Worm (Caenorhabditis elegans): ENCODE data around the gene C04C3.6.

DNA sequence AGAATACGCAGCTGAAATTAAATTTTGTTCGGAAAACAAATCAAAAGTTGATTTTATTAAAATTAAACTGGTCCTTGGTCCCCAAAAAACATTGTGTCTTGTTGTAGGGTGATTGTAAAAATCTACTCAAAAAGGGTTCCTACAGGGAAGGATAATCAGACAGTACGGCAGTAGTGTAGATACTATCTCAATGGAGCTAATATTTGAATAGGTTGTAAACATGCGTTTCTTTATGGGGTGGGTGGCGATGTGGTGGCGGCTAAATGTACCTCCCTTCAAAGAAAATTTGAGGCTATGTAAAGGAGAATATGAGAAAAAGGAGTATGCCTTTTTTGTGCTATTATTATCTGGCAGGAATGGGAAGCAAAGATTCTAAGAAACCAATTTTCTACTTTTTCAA is 30.1 kb upstream of the C04C3.6 start:
- no peak for TF ChIP-seq fkh-10 (GFP tag; optimal IDR thresholded peaks at IDR 0.05)
- TF ChIP-seq fkh-4 (tag; optimal IDR thresholded peaks at IDR 0.05; ENCODE audit: borderline replicate concordance): no peak
- no peak for TF ChIP-seq nhr-12 (tag; optimal IDR thresholded peaks at IDR 0.05)
- no peak for TF ChIP-seq efl-3 (GFP tag; optimal IDR thresholded peaks at IDR 0.05)
- TF ChIP-seq lin-13 (GFP tag; optimal IDR thresholded peaks at IDR 0.05): no peak
- no peak for TF ChIP-seq pag-3 (tag; optimal IDR thresholded peaks at IDR 0.05; ENCODE audit: borderline replicate concordance, insufficient read depth)
- no peak for TF ChIP-seq egl-27 (tag; optimal IDR thresholded peaks at IDR 0.05)
- TF ChIP-seq sptf-1 (tag; optimal IDR thresholded peaks at IDR 0.05): no peak
- no peak for TF ChIP-seq lir-3 (tag; optimal IDR thresholded peaks at IDR 0.05; ENCODE audit: poor library complexity)
- no peak for TF ChIP-seq ztf-11 (tag; optimal IDR thresholded peaks at IDR 0.05)

Data from whole organism, L1 larva.